Fruit fly (Drosophila melanogaster) whole organism: Measurements from ENCODE around the gene CG14419.

Experiments
- CG8478 ChIP-seq: fragments of >200 bp; optimal IDR thresholded peaks from 2 replicates; lab custom pipeline; 2018; ENCODE audit warnings: inconsistent platforms
- EcR ChIP-seq, 2 experiments: fragments of >200 bp; optimal IDR thresholded peaks; 2 replicates each; lab custom pipeline; 2017; ENCODE audit warnings: missing biosample characterization in 2 of 2, missing genetic modification characterization in 2 of 2, missing genetic modification reagents in 2 of 2
- usp ChIP-seq: fragments of >200 bp; optimal IDR thresholded peaks from 2 replicates; lab custom pipeline; 2017; ENCODE audit warnings: missing biosample characterization, missing genetic modification characterization, mixed read lengths

- TF ChIP-seq usp (GFP tag; lab: Kevin White, UChicago): no peak
- TF ChIP-seq CG8478 (lab: Kevin White, UChicago): no peak
- no peak for TF ChIP-seq EcR (GFP tag; optimal IDR thresholded peaks at IDR 0.05; lab: Kevin White, UChicago)
Measured at dm6 chrX:2872753-2873152, 13.0 kb downstream of the CG14419 start, which contains the start of gene CG14416.
